Worm (Caenorhabditis elegans) whole organism, midembryonic: ENCODE results near the gene T04B2.8.

ENCODE experiments used
- T22C8.4 ChIP-seq: fragments of 200-800 bp; sonication (Bioruptor generic); IDR thresholded peaks from 2 replicates; pipeline ENCODE4 v1.3.6; 2022; ENCODE audit warnings: missing genetic modification characterization, missing compliant biosample characterization
- cog-1 ChIP-seq: sonication (generic microtip); optimal IDR thresholded peaks from 2 replicates; lab custom pipeline; 2016; ENCODE audit warnings: missing genetic modification characterization, missing compliant biosample characterization
- flt-1 ChIP-seq: fragments of 200-800 bp; sonication (Bioruptor generic); IDR thresholded peaks from 2 replicates; pipeline ENCODE4 v1.3.6; 2022; ENCODE audit warnings: missing genetic modification characterization, missing compliant biosample characterization
- klf-2 ChIP-seq: fragments of 200-800 bp; sonication (Bioruptor generic); conservative IDR thresholded peaks from 2 replicates; pipeline ENCODE4 v1.3.6; 2022; ENCODE audit warnings: missing genetic modification reagents, missing genetic modification characterization, missing compliant biosample characterization
- med-1 ChIP-seq: sonication (generic microtip); optimal IDR thresholded peaks from 2 replicates; lab custom pipeline; 2017; ENCODE audit warnings: missing genetic modification characterization, mild to moderate bottlenecking, missing compliant biosample characterization, antibody characterized with exemption, missing genetic modification reagents; ENCODE audit not compliant: insufficient read depth
- ref-1 ChIP-seq: fragments of 200-800 bp; sonication (Bioruptor generic); conservative IDR thresholded peaks from 2 replicates; pipeline ENCODE4 v1.3.6; 2022; ENCODE audit warnings: missing genetic modification reagents, missing genetic modification characterization, missing compliant biosample characterization
- tab-1 ChIP-seq: fragments of 200-800 bp; sonication (Bioruptor generic); IDR thresholded peaks from 2 replicates; pipeline ENCODE4 v1.3.6; 2022; ENCODE audit warnings: missing genetic modification characterization, missing compliant biosample characterization
- ztf-23 ChIP-seq: fragments of 200-800 bp; sonication (Bioruptor generic); IDR thresholded peaks from 2 replicates; pipeline ENCODE4 v1.3.6; 2022; ENCODE audit warnings: missing genetic modification reagents, missing genetic modification characterization, missing compliant biosample characterization
- ztf-29 ChIP-seq: fragments of 200-800 bp; sonication (Bioruptor generic); IDR thresholded peaks from 2 replicates; pipeline ENCODE4 v1.3.6; 2022; ENCODE audit warnings: missing genetic modification reagents, missing genetic modification characterization, missing compliant biosample characterization

The T04B2.8 gene

DNA sequence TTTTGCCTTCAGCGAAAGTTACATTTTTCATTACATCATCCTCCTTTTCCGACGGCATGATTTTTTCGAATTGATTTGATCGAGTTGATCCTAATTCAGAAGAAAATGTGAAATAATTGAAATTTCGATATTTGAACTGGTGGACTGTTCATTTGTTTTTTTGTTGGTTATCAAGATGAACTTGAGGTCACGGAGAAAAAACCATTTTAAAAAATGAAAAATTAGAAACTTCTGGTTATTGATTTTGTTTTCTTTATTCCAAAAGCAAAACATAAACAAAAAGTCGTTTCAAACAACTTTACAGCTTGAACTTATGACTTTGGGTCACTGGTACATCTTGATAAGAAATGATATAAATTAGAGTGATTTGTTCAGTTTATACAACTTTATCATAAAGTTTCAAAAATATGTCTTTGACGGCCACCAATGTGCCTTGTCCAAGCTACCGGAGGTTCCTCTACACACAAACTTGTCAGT is 24.1 kb upstream of the T04B2.8 start, which contains the start of the genes ttbk-4 and W01B6.4:
TSS of gene ttbk-4 (minus strand) at position 101 of the 477 bp plus-strand sequence.
TSS of gene W01B6.4 (plus strand) at position 427 of the 477 bp plus-strand sequence.
- no peak for TF ChIP-seq ref-1
- no peak for TF ChIP-seq flt-1 (GFP tag; lab: Robert Waterston, UW)
- TF ChIP-seq tab-1 (GFP tag; lab: Robert Waterston, UW), result no peak
- TF ChIP-seq ztf-23, result no peak
- TF ChIP-seq T22C8.4 (GFP tag; lab: Robert Waterston, UW), result no peak
- TF ChIP-seq med-1, result no peak
- TF ChIP-seq cog-1 (tag; lab: Kevin White, UChicago), result no peak

- no peak for TF ChIP-seq ztf-23
- no peak for TF ChIP-seq T22C8.4 (GFP tag; lab: Robert Waterston, UW)
- TF ChIP-seq ref-1, result no peak
- TF ChIP-seq flt-1 (GFP tag; lab: Robert Waterston, UW), result no peak
- no peak for TF ChIP-seq klf-2 (GFP tag; lab: Robert Waterston, UW)
Observed at ce11 chrIV:10072527-10072926, 21.5 kb upstream of the T04B2.8 start, which contains the start of gene W01B6.3. W01B6.3 (minus strand) TSS chrIV:10072627.

DNA sequence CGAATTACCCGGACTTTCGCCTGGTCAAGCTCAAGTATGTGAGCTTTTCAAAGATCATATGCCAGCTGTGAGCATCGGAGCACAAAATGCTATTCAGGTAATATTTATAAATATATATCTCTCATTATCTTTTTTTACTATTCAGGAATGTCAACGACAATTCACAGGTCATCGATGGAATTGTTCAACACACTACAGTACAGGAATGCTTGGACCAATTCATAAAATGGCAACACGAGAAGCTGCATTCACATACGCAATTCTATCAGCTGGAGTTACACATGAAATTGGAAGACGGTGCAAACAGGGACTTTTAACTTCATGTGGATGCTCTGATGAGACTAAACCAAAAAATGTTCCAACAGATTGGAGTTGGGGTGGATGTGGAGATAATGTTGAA is 17.3 kb upstream of the T04B2.8 start:
- TF ChIP-seq ref-1, result no peak
- TF ChIP-seq ztf-29 (GFP tag; lab: Robert Waterston, UW), result no peak
- TF ChIP-seq tab-1 (GFP tag; lab: Robert Waterston, UW), result no peak
- no peak for TF ChIP-seq cog-1 (tag; lab: Kevin White, UChicago)
- no peak for TF ChIP-seq ztf-23

- TF ChIP-seq klf-2 (GFP tag; lab: Robert Waterston, UW) (no peak), tab-1 (GFP tag; lab: Robert Waterston, UW) (no peak), med-1 (no peak), ztf-23 (no peak), flt-1 (GFP tag; lab: Robert Waterston, UW) (no peak), T22C8.4 (GFP tag; lab: Robert Waterston, UW) (no peak), ref-1 (no peak), cog-1 (tag; lab: Kevin White, UChicago) (no peak), ztf-29 (GFP tag; lab: Robert Waterston, UW) (no peak)
Observed at ce11 chrIV:10067541-10067940, 16.6 kb upstream of the T04B2.8 start, which contains the start of gene cwn-2. cwn-2 (plus strand) TSS chrIV:10067816.

DNA sequence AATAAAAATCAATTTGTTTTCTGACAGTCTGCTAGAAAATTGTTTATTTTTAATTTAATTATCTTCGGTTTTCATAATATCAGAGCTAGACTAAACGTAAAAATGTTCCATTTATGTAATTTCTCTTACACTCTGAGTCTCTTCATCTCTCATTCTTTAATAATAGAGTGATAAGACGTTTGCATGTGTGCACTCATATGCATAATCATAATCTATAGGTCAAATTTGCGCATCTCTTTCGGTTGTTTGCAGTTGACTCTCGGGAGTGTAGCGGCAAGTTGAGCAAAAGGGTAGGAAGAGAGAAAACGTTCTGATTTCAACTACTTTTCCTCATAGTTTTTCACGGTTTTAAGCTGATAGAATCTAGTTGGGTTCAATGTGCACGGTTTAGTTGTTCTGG is 15.5 kb upstream of the T04B2.8 start:
- TF ChIP-seq T22C8.4 (GFP tag; lab: Robert Waterston, UW) (no peak), klf-2 (GFP tag; lab: Robert Waterston, UW) (no peak), flt-1 (GFP tag; lab: Robert Waterston, UW) (no peak), ztf-23 (no peak), ztf-29 (GFP tag; lab: Robert Waterston, UW) (no peak), cog-1 (tag; lab: Kevin White, UChicago) (no peak), med-1 (no peak), tab-1 (GFP tag; lab: Robert Waterston, UW) (no peak), ref-1 (no peak)

- no peak for TF ChIP-seq tab-1 (GFP tag; lab: Robert Waterston, UW)
- TF ChIP-seq flt-1 (GFP tag; lab: Robert Waterston, UW), result no peak
- TF ChIP-seq cog-1 (tag; lab: Kevin White, UChicago), result no peak
- TF ChIP-seq ztf-29 (GFP tag; lab: Robert Waterston, UW), result no peak
- no peak for TF ChIP-seq med-1
- no peak for TF ChIP-seq klf-2 (GFP tag; lab: Robert Waterston, UW)
- no peak for TF ChIP-seq T22C8.4 (GFP tag; lab: Robert Waterston, UW)
- TF ChIP-seq ztf-23, result no peak
- TF ChIP-seq ref-1, result no peak
Observed at ce11 chrIV:10065159-10065558, 14.2 kb upstream of the T04B2.8 start.

DNA sequence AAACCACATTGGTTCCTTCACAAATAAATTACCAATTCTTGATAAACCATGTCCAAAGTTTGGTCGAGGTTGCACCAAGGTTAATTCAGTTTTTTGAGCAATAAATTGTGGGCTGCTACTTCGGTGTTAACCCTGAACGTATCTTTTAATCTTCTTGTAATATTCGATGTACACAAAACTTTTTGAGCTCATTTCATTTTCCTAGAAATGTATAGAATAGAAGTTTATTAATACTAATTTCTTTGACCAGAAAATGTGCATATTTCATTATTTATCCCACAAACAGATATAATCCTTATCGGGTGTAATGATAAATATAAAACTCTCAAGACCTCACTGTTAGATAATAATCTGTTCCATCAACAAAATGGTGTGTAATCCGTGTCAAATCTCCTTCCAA is 13.0 kb upstream of the T04B2.8 start:
- TF ChIP-seq ztf-23 (no peak), T22C8.4 (GFP tag; lab: Robert Waterston, UW) (no peak), tab-1 (GFP tag; lab: Robert Waterston, UW) (no peak), ztf-29 (GFP tag; lab: Robert Waterston, UW) (no peak), med-1 (no peak), flt-1 (GFP tag; lab: Robert Waterston, UW) (no peak), ref-1 (no peak), klf-2 (GFP tag; lab: Robert Waterston, UW) (no peak), cog-1 (tag; lab: Kevin White, UChicago) (no peak)

ce11 chrIV:10062728-10063127 is 11.7 kb upstream of the T04B2.8 start, which contains the start of gene ipla-7:
ipla-7 (minus strand) TSS chrIV:10062849.
- no peak for TF ChIP-seq T22C8.4 (GFP tag; lab: Robert Waterston, UW)
- TF ChIP-seq tab-1 (GFP tag; lab: Robert Waterston, UW), result no peak

- no peak for TF ChIP-seq ztf-23
- TF ChIP-seq med-1, result no peak
- TF ChIP-seq klf-2 (GFP tag; lab: Robert Waterston, UW), result no peak
- TF ChIP-seq flt-1 (GFP tag; lab: Robert Waterston, UW), result no peak
- no peak for TF ChIP-seq ref-1
- TF ChIP-seq cog-1 (tag; lab: Kevin White, UChicago), result no peak
- no peak for TF ChIP-seq tab-1 (GFP tag; lab: Robert Waterston, UW)
- TF ChIP-seq ztf-29 (GFP tag; lab: Robert Waterston, UW), result no peak
- no peak for TF ChIP-seq T22C8.4 (GFP tag; lab: Robert Waterston, UW)
Observed at ce11 chrIV:10060795-10061194, 9.8 kb upstream of the T04B2.8 start.

DNA sequence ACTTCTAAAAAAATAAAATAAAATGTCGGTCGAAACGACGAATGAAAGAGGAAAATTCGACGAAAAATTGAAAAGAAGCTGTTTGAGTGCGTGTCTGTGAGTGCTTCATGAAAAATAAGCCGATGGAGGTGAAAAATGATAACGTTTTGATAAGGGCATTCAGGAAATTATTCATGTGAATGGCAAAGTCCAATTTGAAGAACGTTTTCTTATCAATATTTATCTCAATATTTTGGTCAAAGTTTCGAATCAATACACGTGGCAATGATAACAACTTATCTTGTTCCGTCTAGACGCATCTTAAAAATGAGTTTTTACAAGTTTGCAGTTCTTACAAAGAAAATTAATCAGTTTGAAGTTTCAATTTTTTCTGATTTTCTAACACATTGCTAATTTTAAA is 8.2 kb upstream of the T04B2.8 start:
- no peak for TF ChIP-seq ref-1
- no peak for TF ChIP-seq T22C8.4 (GFP tag; lab: Robert Waterston, UW)
- TF ChIP-seq klf-2 (GFP tag; lab: Robert Waterston, UW), result no peak
- TF ChIP-seq ztf-23, result no peak
- TF ChIP-seq ztf-29 (GFP tag; lab: Robert Waterston, UW), result no peak
- TF ChIP-seq tab-1 (GFP tag; lab: Robert Waterston, UW), result no peak
- no peak for TF ChIP-seq flt-1 (GFP tag; lab: Robert Waterston, UW)
- TF ChIP-seq med-1, result no peak
- no peak for TF ChIP-seq cog-1 (tag; lab: Kevin White, UChicago)
